Fruit fly (Drosophila melanogaster) whole organism, wandering third instar larva: Measurements from ENCODE around the gene CG7011.

Experiments used
- Sp1 ChIP-seq: fragments of 200-800 bp; sonication (Bioruptor generic); optimal IDR thresholded peaks from 3 replicates; lab custom pipeline; 2019; ENCODE audit warnings: missing biosample characterization, mild to moderate bottlenecking, missing genetic modification characterization, moderate library complexity
- psq ChIP-seq: fragments of 200-800 bp; sonication (Bioruptor generic); optimal IDR thresholded peaks from 3 replicates; lab custom pipeline; 2017; ENCODE audit warnings: missing biosample characterization, mild to moderate bottlenecking, missing genetic modification characterization, moderate library complexity
- sage ChIP-seq: fragments of 200-800 bp; sonication (Bioruptor generic); optimal IDR thresholded peaks from 2 replicates; lab custom pipeline; 2016; ENCODE audit warnings: missing biosample characterization, mild to moderate bottlenecking, missing genetic modification characterization

- TF ChIP-seq sage (GFP tag; lab: Kevin White, UChicago): no peak
- TF ChIP-seq psq (GFP tag; lab: Kevin White, UChicago): no peak
- no peak for TF ChIP-seq Sp1 (GFP tag; lab: Kevin White, UChicago)
Observed at dm6 chr3L:15203097-15203496, 39.7 kb upstream of the CG7011 start.
